Worm (Caenorhabditis elegans) whole organism, late embryonic: Measurements from ENCODE around the gene Y26E6A.3.
A peak's percentile ranks its signal among the peaks of the same experiment; 100 is the strongest.

Experiments used
- C08G9.2 ChIP-seq: sonication (generic microtip); optimal IDR thresholded peaks from 2 replicates; lab custom pipeline; 2016; ENCODE audit warnings: mild to moderate bottlenecking, missing genetic modification characterization, moderate library complexity, missing compliant biosample characterization
- C38D4.7 ChIP-seq: fragments of 200-800 bp; sonication (Bioruptor generic); optimal IDR thresholded peaks from 2 replicates; lab custom pipeline; 2018; ENCODE audit warnings: mild to moderate bottlenecking, missing genetic modification characterization, moderate library complexity, missing compliant biosample characterization
- F13H6.1 ChIP-seq: sonication (generic microtip); optimal IDR thresholded peaks from 2 replicates; lab custom pipeline; 2016; ENCODE audit warnings: missing genetic modification characterization, missing compliant biosample characterization
- K02D7.2 ChIP-seq: sonication (generic microtip); optimal IDR thresholded peaks from 2 replicates; lab custom pipeline; 2017; ENCODE audit warnings: mild to moderate bottlenecking, missing genetic modification characterization, missing compliant biosample characterization
- Y22D7AL.16 ChIP-seq: sonication (generic microtip); optimal IDR thresholded peaks from 2 replicates; lab custom pipeline; 2016; ENCODE audit warnings: missing genetic modification characterization, missing compliant biosample characterization
- ahr-1 ChIP-seq: sonication (generic microtip); optimal IDR thresholded peaks from 2 replicates; lab custom pipeline; 2016; ENCODE audit warnings: missing genetic modification characterization, missing compliant biosample characterization
- ama-1 ChIP-seq: fragments of 150-350 bp; optimal IDR thresholded peaks from 2 replicates; lab custom pipeline; 2014
- ceh-14 ChIP-seq: sonication (generic microtip); optimal IDR thresholded peaks from 2 replicates; lab custom pipeline; 2016; ENCODE audit warnings: missing genotype, missing genetic modification characterization, missing compliant biosample characterization
- ceh-19 ChIP-seq: fragments of 200-800 bp; sonication (Bioruptor generic); optimal IDR thresholded peaks from 2 replicates; lab custom pipeline; 2018; ENCODE audit warnings: mild to moderate bottlenecking, missing genetic modification characterization, missing compliant biosample characterization
- ceh-30 ChIP-seq: fragments of 150-350 bp; optimal IDR thresholded peaks from 2 replicates; lab custom pipeline; 2014; ENCODE audit warnings: missing biosample characterization, missing genetic modification characterization
- ceh-31 ChIP-seq: sonication (generic microtip); optimal IDR thresholded peaks from 2 replicates; lab custom pipeline; 2016; ENCODE audit warnings: missing genetic modification characterization, missing compliant biosample characterization
- ceh-34 ChIP-seq: sonication (generic microtip); optimal IDR thresholded peaks from 2 replicates; lab custom pipeline; 2016; ENCODE audit warnings: mild to moderate bottlenecking, missing genetic modification characterization, missing compliant biosample characterization
- ceh-45 ChIP-seq: fragments of 200-800 bp; sonication (Bioruptor generic); IDR thresholded peaks from 2 replicates; pipeline ENCODE4 v1.3.6; 2022; ENCODE audit warnings: missing genetic modification reagents, missing genetic modification characterization, missing compliant biosample characterization
- ceh-48 ChIP-seq: sonication (generic microtip); optimal IDR thresholded peaks from 2 replicates; lab custom pipeline; 2016; ENCODE audit warnings: missing genetic modification characterization, inconsistent platforms, missing compliant biosample characterization
- ceh-6 ChIP-seq: fragments of 200-800 bp; sonication (Bioruptor generic); optimal IDR thresholded peaks from 2 replicates; lab custom pipeline; 2018; ENCODE audit warnings: mild to moderate bottlenecking, missing genetic modification characterization, missing compliant biosample characterization
- ceh-9 ChIP-seq: sonication (generic microtip); optimal IDR thresholded peaks from 2 replicates; lab custom pipeline; 2016; ENCODE audit warnings: mild to moderate bottlenecking, missing genetic modification characterization, inconsistent platforms, missing compliant biosample characterization
- che-1 ChIP-seq: sonication (generic microtip); optimal IDR thresholded peaks from 2 replicates; lab custom pipeline; 2016; ENCODE audit warnings: mild to moderate bottlenecking, missing genetic modification characterization, missing compliant biosample characterization
- dmd-4 ChIP-seq: sonication (generic microtip); optimal IDR thresholded peaks from 2 replicates; lab custom pipeline; 2016; ENCODE audit warnings: borderline replicate concordance, missing genetic modification characterization, missing compliant biosample characterization
- eyg-1 ChIP-seq: sonication (generic microtip); optimal IDR thresholded peaks from 2 replicates; lab custom pipeline; 2016; ENCODE audit warnings: missing genotype, missing genetic modification characterization, missing compliant biosample characterization
- fax-1 ChIP-seq: sonication (generic microtip); optimal IDR thresholded peaks from 2 replicates; lab custom pipeline; 2016; ENCODE audit warnings: missing genotype, missing genetic modification characterization, missing compliant biosample characterization
- fkh-6 ChIP-seq: sonication (generic microtip); optimal IDR thresholded peaks from 2 replicates; lab custom pipeline; 2016; ENCODE audit warnings: missing genetic modification characterization, missing compliant biosample characterization
- gmeb-2 ChIP-seq: sonication (generic microtip); optimal IDR thresholded peaks from 2 replicates; lab custom pipeline; 2016; ENCODE audit warnings: missing genetic modification characterization, inconsistent platforms, missing compliant biosample characterization
- hlh-30 ChIP-seq: sonication (generic microtip); optimal IDR thresholded peaks from 2 replicates; lab custom pipeline; 2017; ENCODE audit warnings: antibody characterized with exemption, missing genetic modification characterization, missing compliant biosample characterization; ENCODE audit not compliant: insufficient read depth
- lim-6 ChIP-seq: sonication (generic microtip); optimal IDR thresholded peaks from 2 replicates; lab custom pipeline; 2016; ENCODE audit warnings: missing genetic modification characterization, missing compliant biosample characterization
- lin-11 ChIP-seq: fragments of 200-800 bp; sonication (Bioruptor generic); optimal IDR thresholded peaks from 2 replicates; lab custom pipeline; 2018; ENCODE audit warnings: mild to moderate bottlenecking, missing genetic modification characterization, missing compliant biosample characterization
- madf-2 ChIP-seq: sonication (generic microtip); optimal IDR thresholded peaks from 2 replicates; lab custom pipeline; 2017; ENCODE audit warnings: missing genetic modification characterization, missing compliant biosample characterization
- mec-3 ChIP-seq: sonication (generic microtip); optimal IDR thresholded peaks from 2 replicates; lab custom pipeline; 2016; ENCODE audit warnings: borderline replicate concordance, missing genetic modification characterization, missing compliant biosample characterization
- nfya-1 ChIP-seq: sonication (generic microtip); optimal IDR thresholded peaks from 2 replicates; lab custom pipeline; 2017; ENCODE audit warnings: missing genetic modification characterization, mild to moderate bottlenecking, missing compliant biosample characterization, antibody characterized with exemption, moderate library complexity
- nhr-11 ChIP-seq: fragments of 150-350 bp; optimal IDR thresholded peaks from 2 replicates; lab custom pipeline; 2014; ENCODE audit warnings: missing biosample characterization, missing genetic modification characterization
- nhr-232 ChIP-seq: sonication (generic microtip); optimal IDR thresholded peaks from 2 replicates; lab custom pipeline; 2016; ENCODE audit warnings: missing genetic modification characterization, missing compliant biosample characterization
- odd-2 ChIP-seq: sonication (generic microtip); optimal IDR thresholded peaks from 2 replicates; lab custom pipeline; 2017; ENCODE audit warnings: antibody characterized with exemption, mild to moderate bottlenecking, missing genetic modification characterization, missing compliant biosample characterization
- pax-1 ChIP-seq: fragments of 150-350 bp; optimal IDR thresholded peaks from 2 replicates; lab custom pipeline; 2014; ENCODE audit warnings: missing biosample characterization, missing genetic modification characterization
- pha-2 ChIP-seq: sonication (generic microtip); optimal IDR thresholded peaks from 2 replicates; lab custom pipeline; 2017; ENCODE audit warnings: mild to moderate bottlenecking, missing genetic modification characterization, missing compliant biosample characterization
- pha-4 ChIP-seq: fragments of 150-350 bp; optimal IDR thresholded peaks from 2 replicates; lab custom pipeline; 2018; ENCODE audit warnings: missing biosample characterization, missing genetic modification reagents, missing genetic modification characterization
- pros-1 ChIP-seq: fragments of 150-350 bp; optimal IDR thresholded peaks from 2 replicates; lab custom pipeline; 2014; ENCODE audit warnings: missing biosample characterization, missing genetic modification reagents, missing genetic modification characterization
- ref-2 ChIP-seq: sonication (generic microtip); optimal IDR thresholded peaks from 2 replicates; lab custom pipeline; 2016; ENCODE audit warnings: missing genetic modification characterization, missing compliant biosample characterization
- sdc-2 ChIP-seq: sonication (generic microtip); optimal IDR thresholded peaks from 2 replicates; lab custom pipeline; 2016; ENCODE audit warnings: missing genotype, missing genetic modification characterization, missing compliant biosample characterization
- sox-2 ChIP-seq: fragments of 200-800 bp; sonication (Bioruptor generic); IDR thresholded peaks from 2 replicates; pipeline ENCODE4 v1.3.6; 2022; ENCODE audit warnings: missing genetic modification reagents, missing genetic modification characterization, missing compliant biosample characterization
- sox-4 ChIP-seq: sonication (generic microtip); optimal IDR thresholded peaks from 2 replicates; lab custom pipeline; 2017; ENCODE audit warnings: mild to moderate bottlenecking, missing genetic modification characterization, inconsistent platforms, missing compliant biosample characterization
- syd-9 ChIP-seq: sonication (generic microtip); optimal IDR thresholded peaks from 2 replicates; lab custom pipeline; 2016; ENCODE audit warnings: mild to moderate bottlenecking, missing genetic modification characterization, moderate library complexity, missing compliant biosample characterization
- tbx-2 ChIP-seq: sonication (generic microtip); optimal IDR thresholded peaks from 2 replicates; lab custom pipeline; 2016; ENCODE audit warnings: missing genetic modification characterization, missing compliant biosample characterization
- unc-3 ChIP-seq, 2 experiments: fragments of 200-800 bp in 1 of 2; sonication (Bioruptor generic) in 1 of 2; sonication (generic microtip) in 1 of 2; conservative IDR thresholded peaks in 1 of 2; optimal IDR thresholded peaks in 1 of 2; 2 replicates each; pipeline versions ENCODE4 v1.3.6 to Lab custom; 2016 to 2022; ENCODE audit warnings: missing compliant biosample characterization in 2 of 2, missing genetic modification characterization in 2 of 2, missing genetic modification reagents in 1 of 2
- unc-42 ChIP-seq: sonication (generic microtip); optimal IDR thresholded peaks from 2 replicates; lab custom pipeline; 2016; ENCODE audit warnings: missing genotype, missing genetic modification characterization, missing compliant biosample characterization
- unc-55 ChIP-seq: sonication (generic microtip); optimal IDR thresholded peaks from 2 replicates; lab custom pipeline; 2017; ENCODE audit warnings: missing biosample characterization, missing genetic modification reagents, missing genetic modification characterization
- unc-86 ChIP-seq: sonication (generic microtip); optimal IDR thresholded peaks from 2 replicates; lab custom pipeline; 2016; ENCODE audit warnings: missing genetic modification characterization, missing compliant biosample characterization
- zip-5 ChIP-seq: sonication (generic microtip); optimal IDR thresholded peaks from 2 replicates; lab custom pipeline; 2016; ENCODE audit warnings: missing genetic modification characterization, missing compliant biosample characterization

Gene Y26E6A.3

DNA sequence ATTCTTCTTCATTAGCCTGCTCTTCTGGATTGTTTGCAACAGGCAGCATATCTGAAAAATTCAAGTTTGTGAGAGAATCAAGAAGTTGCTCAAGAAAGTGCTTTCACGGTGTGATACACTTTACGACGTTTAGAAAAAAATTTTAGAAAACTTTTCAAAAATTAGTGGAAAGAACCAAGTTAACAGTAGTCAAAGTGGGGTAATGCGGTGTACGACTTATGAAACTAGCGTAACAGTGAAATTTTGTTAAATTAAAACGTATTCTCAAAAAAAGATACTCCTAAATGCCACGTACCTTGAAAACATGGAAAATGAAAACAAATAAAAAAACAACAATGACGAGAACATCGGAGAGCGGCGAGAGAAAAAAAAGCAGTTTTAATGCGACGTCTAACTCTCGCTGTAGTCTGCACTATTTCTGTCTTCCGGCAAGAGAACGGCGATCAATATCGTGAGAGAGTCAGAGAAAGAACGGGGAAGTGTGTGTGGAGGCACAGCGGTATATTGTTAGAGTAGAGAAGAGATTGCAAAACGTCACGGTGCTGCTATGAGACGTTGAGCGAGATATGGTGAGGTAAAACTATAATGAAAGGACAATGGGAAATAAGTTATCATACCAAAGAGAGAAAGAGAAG, 7.5 kb upstream of the Y26E6A.3 start, which contains the start of gene ekl-5:
ekl-5 (minus strand) TSS at position 51 of the 635 bp plus-strand sequence.
- TF ChIP-seq zip-5 (tag; lab: Kevin White, UChicago) (no peak), sdc-2 (tag; lab: Kevin White, UChicago) (no peak), pax-1 (tag; lab: Kevin White, UChicago) (no peak), ceh-6 (GFP tag; lab: Kevin White, UChicago) (no peak), C08G9.2 (tag; lab: Kevin White, UChicago) (no peak), fax-1 (no peak), nfya-1 (peak; percentile 38), sox-2 (no peak), pros-1 (tag; lab: Kevin White, UChicago) (no peak), C38D4.7 (no peak), ceh-14 (no peak), ceh-31 (tag; lab: Kevin White, UChicago) (peak; percentile 33), lim-6 (tag; lab: Kevin White, UChicago) (no peak), unc-55 (GFP tag; lab: Kevin White, UChicago) (peak; percentile 36), gmeb-2 (no peak), unc-3 (GFP tag; conservative IDR thresholded peaks at IDR 0.05; lab: Robert Waterston, UW) (no peak), unc-3 (tag; optimal IDR thresholded peaks at IDR 0.05; lab: Kevin White, UChicago) (no peak), ceh-30 (no peak), ceh-9 (no peak), Y22D7AL.16 (tag; lab: Kevin White, UChicago) (no peak), K02D7.2 (tag; lab: Kevin White, UChicago) (no peak), unc-42 (tag; lab: Kevin White, UChicago) (no peak), fkh-6 (tag; lab: Kevin White, UChicago) (no peak), sox-4 (tag; lab: Kevin White, UChicago) (no peak), ceh-48 (tag; lab: Kevin White, UChicago) (peak; percentile 55), nhr-11 (no peak), ceh-45 (no peak), dmd-4 (tag; lab: Kevin White, UChicago) (no peak), nhr-232 (tag; lab: Kevin White, UChicago) (no peak), lin-11 (tag; lab: Kevin White, UChicago) (no peak), ceh-19 (no peak), ref-2 (tag; lab: Kevin White, UChicago) (peak; percentile 21), ama-1 (no peak), unc-86 (no peak), eyg-1 (tag; lab: Kevin White, UChicago) (no peak), F13H6.1 (tag; lab: Kevin White, UChicago) (no peak), tbx-2 (peak; percentile 21), pha-2 (no peak), ceh-34 (peak; percentile 4), madf-2 (tag; lab: Kevin White, UChicago) (no peak), mec-3 (no peak), syd-9 (no peak), hlh-30 (no peak), odd-2 (tag; lab: Kevin White, UChicago) (no peak), che-1 (no peak), pha-4 (tag; lab: Kevin White, UChicago) (no peak), ahr-1 (tag; lab: Kevin White, UChicago) (no peak)
